Fruit fly (Drosophila melanogaster) whole organism, embryonic: ENCODE measurements around the gene corto.
A peak's percentile ranks its signal among the peaks of the same experiment; 100 is the strongest.

Source experiments
- Bgb ChIP-seq: fragments of 200-800 bp; sonication (Bioruptor generic); IDR thresholded peaks from 2 replicates; pipeline ENCODE4 v1.3.6; 2022; ENCODE audit warnings: missing biosample characterization, missing genetic modification characterization; ENCODE audit not compliant: partially characterized antibody
- BtbVII ChIP-seq: fragments of 200-800 bp; sonication (Bioruptor generic); optimal IDR thresholded peaks from 3 replicates; lab custom pipeline; 2017; ENCODE audit warnings: missing biosample characterization, mild to moderate bottlenecking, missing genetic modification characterization
- CG1024 ChIP-seq: fragments of 200-800 bp; sonication (Bioruptor generic); IDR thresholded peaks from 2 replicates; pipeline ENCODE4 v1.3.6; 2022; ENCODE audit warnings: missing biosample characterization, missing genetic modification characterization
- CG10979 ChIP-seq: fragments of 200-800 bp; sonication (Bioruptor generic); optimal IDR thresholded peaks from 2 replicates; lab custom pipeline; 2018; ENCODE audit warnings: missing biosample characterization, mild to moderate bottlenecking, missing genetic modification characterization, moderate library complexity
- CG11398 ChIP-seq: fragments of 200-800 bp; sonication (Bioruptor generic); optimal IDR thresholded peaks from 2 replicates; lab custom pipeline; 2016; ENCODE audit warnings: missing biosample characterization, missing genetic modification characterization
- CG11696 ChIP-seq: fragments of 200-800 bp; sonication (Bioruptor generic); IDR thresholded peaks from 2 replicates; pipeline ENCODE4 v1.3.6; 2022; ENCODE audit warnings: missing biosample characterization, missing genetic modification characterization
- CG12219 ChIP-seq: fragments of 200-800 bp; sonication (Bioruptor generic); optimal IDR thresholded peaks from 3 replicates; lab custom pipeline; 2018; ENCODE audit warnings: missing biosample characterization, mild to moderate bottlenecking, missing genetic modification characterization
- CG12236 ChIP-seq: fragments of 200-800 bp; sonication (Bioruptor generic); optimal IDR thresholded peaks from 2 replicates; lab custom pipeline; 2016; ENCODE audit warnings: missing biosample characterization, missing genetic modification characterization
- CG1233 ChIP-seq: fragments of 200-800 bp; sonication (Bioruptor generic); optimal IDR thresholded peaks from 4 replicates; lab custom pipeline; 2018; ENCODE audit warnings: missing biosample characterization, mild to moderate bottlenecking, missing genetic modification characterization
- CG12659 ChIP-seq: fragments of 200-800 bp; sonication (Bioruptor generic); optimal IDR thresholded peaks from 3 replicates; lab custom pipeline; 2017; ENCODE audit warnings: mild to moderate bottlenecking, missing biosample characterization, missing genetic modification reagents, missing genetic modification characterization
- CG13296 ChIP-seq: fragments of 200-800 bp; sonication (Bioruptor generic); optimal IDR thresholded peaks from 3 replicates; lab custom pipeline; 2018; ENCODE audit warnings: missing biosample characterization, mild to moderate bottlenecking, missing genetic modification characterization
- CG13424 ChIP-seq: fragments of 200-800 bp; sonication (Bioruptor generic); optimal IDR thresholded peaks from 2 replicates; lab custom pipeline; 2019; ENCODE audit warnings: missing biosample characterization, mild to moderate bottlenecking, missing genetic modification characterization, moderate library complexity
- CG15479 ChIP-seq: fragments of 200-800 bp; sonication (Bioruptor generic); optimal IDR thresholded peaks from 3 replicates; lab custom pipeline; 2019; ENCODE audit warnings: missing biosample characterization, mild to moderate bottlenecking, missing genetic modification characterization, moderate library complexity
- CG16863 ChIP-seq: fragments of 200-800 bp; sonication (Bioruptor generic); optimal IDR thresholded peaks from 3 replicates; lab custom pipeline; 2016; ENCODE audit warnings: missing biosample characterization, missing genetic modification characterization
- CG17359 ChIP-seq: fragments of 200-800 bp; sonication (Bioruptor generic); optimal IDR thresholded peaks from 3 replicates; lab custom pipeline; 2018; ENCODE audit warnings: missing biosample characterization, mild to moderate bottlenecking, missing genetic modification characterization, moderate library complexity
- CG18011 ChIP-seq: fragments of 200-800 bp; sonication (Bioruptor generic); optimal IDR thresholded peaks from 2 replicates; lab custom pipeline; 2017; ENCODE audit warnings: missing biosample characterization, missing genetic modification characterization, mild to moderate bottlenecking, moderate library complexity, missing genotype
- CG18262 ChIP-seq: fragments of 200-800 bp; optimal IDR thresholded peaks from 3 replicates; lab custom pipeline; 2019; ENCODE audit warnings: missing biosample characterization, mild to moderate bottlenecking, missing genetic modification characterization, moderate library complexity
- CG18764 ChIP-seq: fragments of 200-800 bp; sonication (Bioruptor generic); optimal IDR thresholded peaks from 3 replicates; lab custom pipeline; 2016; ENCODE audit warnings: missing biosample characterization, missing genetic modification characterization
- CG2202 ChIP-seq: fragments of 200-800 bp; sonication (Bioruptor generic); optimal IDR thresholded peaks from 2 replicates; lab custom pipeline; 2018; ENCODE audit warnings: missing biosample characterization, mild to moderate bottlenecking, missing genetic modification characterization
- CG2889 ChIP-seq: fragments of 200-800 bp; sonication (Bioruptor generic); IDR thresholded peaks from 3 replicates; pipeline ENCODE4 v1.3.6; 2022; ENCODE audit warnings: missing biosample characterization, missing genetic modification characterization
- CG3065 ChIP-seq: fragments of 200-800 bp; sonication (Bioruptor generic); optimal IDR thresholded peaks from 2 replicates; lab custom pipeline; 2016; ENCODE audit warnings: missing biosample characterization, missing genetic modification characterization
- CG31224 ChIP-seq: fragments of 200-800 bp; sonication (Bioruptor generic); IDR thresholded peaks from 2 replicates; pipeline ENCODE4 v1.3.6; 2022; ENCODE audit warnings: missing biosample characterization, missing genetic modification characterization
- CG31388 ChIP-seq: fragments of 200-800 bp; sonication (Bioruptor generic); optimal IDR thresholded peaks from 2 replicates; lab custom pipeline; 2016; ENCODE audit warnings: missing biosample characterization, missing genetic modification characterization
- CG4360 ChIP-seq: fragments of 200-800 bp; sonication (Bioruptor generic); IDR thresholded peaks from 2 replicates; pipeline ENCODE4 v1.3.6; 2022; ENCODE audit warnings: missing biosample characterization, missing genetic modification characterization
- CG8359 ChIP-seq: fragments of 200-800 bp; sonication (Bioruptor generic); optimal IDR thresholded peaks from 2 replicates; lab custom pipeline; 2017; ENCODE audit warnings: missing biosample characterization, mild to moderate bottlenecking, missing genetic modification characterization, borderline replicate concordance
- Chrac-16 ChIP-seq: fragments of 200-800 bp; sonication (Bioruptor generic); optimal IDR thresholded peaks from 3 replicates; lab custom pipeline; 2016; ENCODE audit warnings: missing biosample characterization, missing genetic modification characterization
- ERR ChIP-seq: fragments of 200-800 bp; sonication (Bioruptor generic); optimal IDR thresholded peaks from 2 replicates; lab custom pipeline; 2016; ENCODE audit warnings: missing biosample characterization, missing genetic modification characterization
- Gug ChIP-seq: fragments of 200-800 bp; sonication (Bioruptor generic); IDR thresholded peaks from 4 replicates; pipeline ENCODE4 v1.3.6; 2022; ENCODE audit warnings: missing biosample characterization, missing genetic modification characterization
- HmgZ ChIP-seq: fragments of 200-800 bp; sonication (Bioruptor generic); optimal IDR thresholded peaks from 2 replicates; lab custom pipeline; 2018; ENCODE audit warnings: missing biosample characterization, mild to moderate bottlenecking, missing genetic modification characterization
- PHDP ChIP-seq: fragments of 200-800 bp; sonication (Bioruptor generic); optimal IDR thresholded peaks from 3 replicates; lab custom pipeline; 2018; ENCODE audit warnings: missing biosample characterization, mild to moderate bottlenecking, missing genetic modification characterization, moderate library complexity
- Ptx1 ChIP-seq: fragments of 200-800 bp; sonication (Bioruptor generic); IDR thresholded peaks from 2 replicates; pipeline ENCODE4 v1.3.6; 2022; ENCODE audit warnings: missing biosample characterization, missing genetic modification characterization
- Sox100B ChIP-seq: fragments of 200-800 bp; sonication (Bioruptor generic); optimal IDR thresholded peaks from 3 replicates; lab custom pipeline; 2018; ENCODE audit warnings: missing biosample characterization, mild to moderate bottlenecking, missing genetic modification characterization
- Vsx1 ChIP-seq: fragments of 200-800 bp; sonication (Bioruptor generic); optimal IDR thresholded peaks from 2 replicates; lab custom pipeline; 2017; ENCODE audit warnings: missing biosample characterization, mild to moderate bottlenecking, missing genetic modification characterization, missing genetic modification reagents
- Xbp1 ChIP-seq: fragments of 200-800 bp; sonication (Bioruptor generic); optimal IDR thresholded peaks from 3 replicates; lab custom pipeline; 2016; ENCODE audit warnings: missing biosample characterization, mild to moderate bottlenecking, missing genetic modification characterization
- cad ChIP-seq: fragments of >200 bp; optimal IDR thresholded peaks from 2 replicates; lab custom pipeline; 2017; ENCODE audit warnings: missing biosample characterization, missing genetic modification characterization
- cato ChIP-seq: fragments of 200-800 bp; sonication (Bioruptor generic); optimal IDR thresholded peaks from 2 replicates; lab custom pipeline; 2016; ENCODE audit warnings: missing biosample characterization, missing genetic modification characterization, borderline replicate concordance
- cg ChIP-seq: fragments of 200-800 bp; sonication (Bioruptor generic); optimal IDR thresholded peaks from 3 replicates; lab custom pipeline; 2019; ENCODE audit warnings: missing biosample characterization, mild to moderate bottlenecking, missing genetic modification characterization, moderate library complexity
- ci ChIP-seq: fragments of 200-800 bp; sonication (Bioruptor generic); IDR thresholded peaks from 3 replicates; pipeline ENCODE4 v1.3.6; 2022; ENCODE audit warnings: missing biosample characterization, missing genetic modification characterization
- dmrt11E ChIP-seq: fragments of 200-800 bp; sonication (Bioruptor generic); optimal IDR thresholded peaks from 3 replicates; lab custom pipeline; 2018; ENCODE audit warnings: missing biosample characterization, mild to moderate bottlenecking, missing genetic modification characterization, moderate library complexity
- ewg ChIP-seq: fragments of 200-800 bp; sonication (Bioruptor generic); optimal IDR thresholded peaks from 3 replicates; lab custom pipeline; 2017; ENCODE audit warnings: mild to moderate bottlenecking, missing biosample characterization, missing genetic modification reagents, missing genetic modification characterization
- gem ChIP-seq: fragments of 200-800 bp; sonication (Bioruptor generic); optimal IDR thresholded peaks from 2 replicates; lab custom pipeline; 2019; ENCODE audit warnings: missing biosample characterization, mild to moderate bottlenecking, missing genetic modification characterization, moderate library complexity
- gsb ChIP-seq: fragments of 200-800 bp; sonication (Bioruptor generic); IDR thresholded peaks from 2 replicates; pipeline ENCODE4 v1.3.6; 2022; ENCODE audit warnings: missing biosample characterization, missing genetic modification characterization
- kay ChIP-seq: fragments of 200-800 bp; sonication (Bioruptor generic); optimal IDR thresholded peaks from 2 replicates; lab custom pipeline; 2016; ENCODE audit warnings: missing biosample characterization, missing genetic modification characterization
- lov ChIP-seq, 2 experiments: fragments of 200-800 bp in 1 of 2; fragments of >200 bp in 1 of 2; sonication (Bioruptor generic) in 1 of 2; IDR thresholded peaks in 1 of 2; optimal IDR thresholded peaks in 1 of 2; 2 replicates in 1 of 2; 3 replicates in 1 of 2; pipeline versions ENCODE4 v1.3.6 to Lab custom; 2017 to 2022; ENCODE audit warnings: missing biosample characterization in 1 of 2, missing genetic modification characterization in 1 of 2
- peb ChIP-seq: fragments of 200-800 bp; sonication (Bioruptor generic); IDR thresholded peaks from 2 replicates; pipeline ENCODE4 v1.3.6; 2022; ENCODE audit warnings: missing biosample characterization, missing genetic modification characterization
- phol ChIP-seq: fragments of 200-800 bp; sonication (Bioruptor generic); optimal IDR thresholded peaks from 3 replicates; lab custom pipeline; 2018; ENCODE audit warnings: missing biosample characterization, mild to moderate bottlenecking, missing genetic modification characterization, moderate library complexity
- pzg ChIP-seq: fragments of 200-800 bp; sonication (Bioruptor generic); optimal IDR thresholded peaks from 3 replicates; lab custom pipeline; 2018; ENCODE audit warnings: missing biosample characterization, mild to moderate bottlenecking, missing genetic modification characterization, moderate library complexity
- shn ChIP-seq: fragments of 200-800 bp; sonication (Bioruptor generic); optimal IDR thresholded peaks from 3 replicates; lab custom pipeline; 2016; ENCODE audit warnings: missing biosample characterization, missing genetic modification characterization
- wek ChIP-seq: fragments of 200-800 bp; sonication (Bioruptor generic); optimal IDR thresholded peaks from 3 replicates; lab custom pipeline; 2018; ENCODE audit warnings: missing biosample characterization, mild to moderate bottlenecking, missing genetic modification characterization, moderate library complexity
- zf30C ChIP-seq: fragments of 200-800 bp; sonication (Bioruptor generic); optimal IDR thresholded peaks from 3 replicates; lab custom pipeline; 2018; ENCODE audit warnings: missing biosample characterization, mild to moderate bottlenecking, missing genetic modification characterization

The corto gene

DNA sequence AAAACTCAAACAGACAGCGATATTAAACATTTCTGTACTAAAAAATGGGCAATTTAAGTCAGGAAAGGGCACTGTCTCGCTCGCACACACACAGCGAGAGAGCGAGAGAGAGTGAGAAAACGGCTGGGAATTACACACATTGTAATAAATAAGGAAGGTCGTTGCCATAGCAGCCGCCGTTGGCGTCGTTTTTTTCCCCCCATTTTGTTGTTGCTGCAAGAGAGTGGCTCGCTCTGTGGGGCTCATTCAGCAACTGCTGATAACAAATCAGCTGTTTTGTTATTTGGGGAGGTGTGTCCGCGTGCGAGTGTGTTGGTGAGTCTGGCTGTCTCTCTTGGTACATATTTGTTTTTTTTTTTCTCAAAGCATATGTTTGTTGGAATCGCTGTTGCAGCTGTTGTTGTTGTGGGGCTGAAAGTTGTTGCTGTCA, 976 bp upstream of the corto start (continued):
- peak; percentile 49 for TF ChIP-seq Sox100B (GFP tag; lab: Kevin White, UChicago)
- peak; percentile 31 for TF ChIP-seq gem
- TF ChIP-seq CG12659 (GFP tag; lab: Kevin White, UChicago): peak; percentile 25
- peak; percentile 66 for TF ChIP-seq CG12219
- peak; percentile 66 for TF ChIP-seq PHDP (tag; lab: Kevin White, UChicago)
- TF ChIP-seq CG10979 (tag; lab: Kevin White, UChicago): no peak
- no peak for TF ChIP-seq CG18262 (tag; lab: Kevin White, UChicago)
- TF ChIP-seq CG13424 (tag; lab: Kevin White, UChicago): peak; percentile 39
- TF ChIP-seq CG11398 (GFP tag; lab: Kevin White, UChicago): peak; percentile 39
- TF ChIP-seq CG18011 (GFP tag; lab: Kevin White, UChicago): no peak
- peak; percentile 58 for TF ChIP-seq CG2202
- no peak for TF ChIP-seq gsb
- TF ChIP-seq phol (tag; lab: Kevin White, UChicago): no peak
- TF ChIP-seq lov (optimal IDR thresholded peaks at IDR 0.05; lab: Kevin White, UChicago): no peak
- TF ChIP-seq lov (GFP tag; IDR thresholded peaks at IDR 0.05; lab: Robert Waterston, UW): no peak
- peak; percentile 76 for TF ChIP-seq CG13296 (GFP tag; lab: Kevin White, UChicago)
- TF ChIP-seq Bgb (GFP tag; lab: Robert Waterston, UW): no peak
- TF ChIP-seq CG12236 (GFP tag; lab: Kevin White, UChicago): peak; percentile 38
- no peak for TF ChIP-seq Xbp1
- no peak for TF ChIP-seq zf30C
- TF ChIP-seq CG4360 (GFP tag; lab: Robert Waterston, UW): no peak
- no peak for TF ChIP-seq Gug
- TF ChIP-seq cato: peak; percentile 4
- no peak for TF ChIP-seq CG8359 (GFP tag; lab: Kevin White, UChicago)
- TF ChIP-seq pzg (GFP tag; lab: Kevin White, UChicago): no peak
- peak; percentile 57 for TF ChIP-seq HmgZ (tag; lab: Kevin White, UChicago)
- TF ChIP-seq CG1024 (GFP tag; lab: Robert Waterston, UW): no peak
- no peak for TF ChIP-seq cad (GFP tag; lab: Kevin White, UChicago)
- TF ChIP-seq shn (GFP tag; lab: Kevin White, UChicago): no peak
- no peak for TF ChIP-seq ERR
- peak; percentile 45 for TF ChIP-seq ewg
- TF ChIP-seq CG18764 (GFP tag; lab: Kevin White, UChicago): peak; percentile 16
- no peak for TF ChIP-seq Chrac-16 (GFP tag; lab: Kevin White, UChicago)
- peak; percentile 82 for TF ChIP-seq wek
- TF ChIP-seq CG17359: peak; percentile 67
- no peak for TF ChIP-seq CG3065
- TF ChIP-seq BtbVII (GFP tag; lab: Kevin White, UChicago): peak; percentile 82
- peak; percentile 6 for TF ChIP-seq kay (GFP tag; lab: Kevin White, UChicago)
- TF ChIP-seq dmrt11E (tag; lab: Kevin White, UChicago): peak; percentile 48
- no peak for TF ChIP-seq CG16863 (GFP tag; lab: Kevin White, UChicago)
- no peak for TF ChIP-seq CG31388
- TF ChIP-seq ci: no peak
- peak; percentile 93 for TF ChIP-seq cg (GFP tag; lab: Kevin White, UChicago)
- TF ChIP-seq CG2889: no peak
- TF ChIP-seq CG1233: peak; percentile 66
- TF ChIP-seq CG31224 (GFP tag; lab: Robert Waterston, UW): no peak
- no peak for TF ChIP-seq CG15479 (GFP tag; lab: Kevin White, UChicago)
- TF ChIP-seq CG11696 (GFP tag; lab: Robert Waterston, UW): no peak
- TF ChIP-seq Ptx1: no peak
- TF ChIP-seq Vsx1 (GFP tag; lab: Kevin White, UChicago): peak; percentile 63
- no peak for TF ChIP-seq peb (GFP tag; lab: Robert Waterston, UW)
